Fruit fly (Drosophila melanogaster): ENCODE results near the gene RpS28a.

- TF ChIP-seq pan (optimal IDR thresholded peaks at IDR 0.05) (no peak), psq (optimal IDR thresholded peaks at IDR 0.05) (no peak), Dll (optimal IDR thresholded peaks at IDR 0.05) (no peak)
Observed at dm6 chr3R:30043139-30043744, 20.8 kb upstream of the RpS28a start, which contains the start of gene Sry-delta.

Measured in whole organism.